Worm (Caenorhabditis elegans) whole organism, mixed stage, embryonic: Measurements from ENCODE around the gene C28D4.5.

Experiments
- M03D4.4 ChIP-seq: sonication (generic microtip); optimal IDR thresholded peaks from 2 replicates; lab custom pipeline; 2017; ENCODE audit warnings: mild to moderate bottlenecking, missing genetic modification characterization, missing compliant biosample characterization
- bed-3 ChIP-seq: fragments of 200-800 bp; sonication (Bioruptor generic); optimal IDR thresholded peaks from 3 replicates; lab custom pipeline; 2018; ENCODE audit warnings: mild to moderate bottlenecking, missing genetic modification characterization, moderate library complexity, missing compliant biosample characterization
- blmp-1 ChIP-seq: fragments of 150-350 bp; optimal IDR thresholded peaks from 2 replicates; lab custom pipeline; 2014; ENCODE audit warnings: missing biosample characterization, missing genetic modification characterization
- ceh-39 ChIP-seq: fragments of 150-350 bp; optimal IDR thresholded peaks from 2 replicates; lab custom pipeline; 2014; ENCODE audit warnings: missing biosample characterization, missing genetic modification characterization
- ceh-43 ChIP-seq: fragments of 200-800 bp; sonication (Bioruptor generic); optimal IDR thresholded peaks from 2 replicates; lab custom pipeline; 2018; ENCODE audit warnings: mild to moderate bottlenecking, missing genetic modification characterization, moderate library complexity, missing compliant biosample characterization
- ceh-83 ChIP-seq: fragments of 200-800 bp; sonication (Bioruptor generic); optimal IDR thresholded peaks from 2 replicates; lab custom pipeline; 2018; ENCODE audit warnings: mild to moderate bottlenecking, missing genetic modification characterization, missing compliant biosample characterization
- ces-1 ChIP-seq: fragments of 150-350 bp; optimal IDR thresholded peaks from 2 replicates; lab custom pipeline; 2014; ENCODE audit warnings: missing biosample characterization, missing genetic modification reagents, missing genetic modification characterization
- cnd-1 ChIP-seq: fragments of 200-800 bp; sonication (Bioruptor generic); optimal IDR thresholded peaks from 2 replicates; lab custom pipeline; 2018; ENCODE audit warnings: mild to moderate bottlenecking, missing genetic modification characterization, missing compliant biosample characterization
- drap-1 ChIP-seq: fragments of 200-800 bp; sonication (Bioruptor generic); optimal IDR thresholded peaks from 3 replicates; lab custom pipeline; 2018; ENCODE audit warnings: mild to moderate bottlenecking, missing genetic modification characterization, missing compliant biosample characterization
- elt-1 ChIP-seq: sonication (generic microtip); optimal IDR thresholded peaks from 2 replicates; lab custom pipeline; 2017; ENCODE audit warnings: missing genetic modification characterization, mild to moderate bottlenecking, missing compliant biosample characterization, antibody characterized with exemption, moderate library complexity, borderline replicate concordance; ENCODE audit not compliant: insufficient read depth
- elt-3 ChIP-seq: fragments of 150-350 bp; optimal IDR thresholded peaks from 2 replicates; lab custom pipeline; 2014; ENCODE audit warnings: missing biosample characterization, missing genetic modification characterization
- flh-1 ChIP-seq: fragments of 200-800 bp; sonication (Bioruptor generic); optimal IDR thresholded peaks from 2 replicates; lab custom pipeline; 2018; ENCODE audit warnings: mild to moderate bottlenecking, missing genetic modification characterization, moderate library complexity, missing compliant biosample characterization
- ham-2 ChIP-seq: fragments of 200-800 bp; sonication (Bioruptor generic); optimal IDR thresholded peaks from 2 replicates; lab custom pipeline; 2018; ENCODE audit warnings: mild to moderate bottlenecking, missing genetic modification characterization, missing compliant biosample characterization
- hlh-1 ChIP-seq: fragments of 150-350 bp; optimal IDR thresholded peaks from 2 replicates; lab custom pipeline; 2014; ENCODE audit warnings: missing biosample characterization, missing genetic modification reagents, missing genetic modification characterization
- lin-13 ChIP-seq: fragments of 150-350 bp; optimal IDR thresholded peaks from 2 replicates; lab custom pipeline; 2014; ENCODE audit warnings: missing biosample characterization, missing genetic modification characterization
- lin-32 ChIP-seq: fragments of 200-800 bp; sonication (Bioruptor generic); optimal IDR thresholded peaks from 2 replicates; lab custom pipeline; 2018; ENCODE audit warnings: mild to moderate bottlenecking, missing genetic modification characterization, missing compliant biosample characterization
- lsy-2 ChIP-seq: fragments of 150-350 bp; optimal IDR thresholded peaks from 2 replicates; lab custom pipeline; 2014; ENCODE audit warnings: missing biosample characterization, missing genetic modification characterization
- mab-5 ChIP-seq: fragments of 150-350 bp; optimal IDR thresholded peaks from 2 replicates; lab custom pipeline; 2014; ENCODE audit warnings: missing biosample characterization, missing genetic modification characterization
- mep-1 ChIP-seq: fragments of 150-350 bp; optimal IDR thresholded peaks from 2 replicates; lab custom pipeline; 2017; ENCODE audit warnings: missing biosample characterization, missing genetic modification reagents, missing genetic modification characterization, inconsistent platforms
- mls-2 ChIP-seq: sonication (generic microtip); optimal IDR thresholded peaks from 2 replicates; lab custom pipeline; 2016; ENCODE audit warnings: mild to moderate bottlenecking, missing genetic modification characterization, moderate library complexity, missing compliant biosample characterization
- nhr-12 ChIP-seq: fragments of 150-350 bp; optimal IDR thresholded peaks from 2 replicates; lab custom pipeline; 2014; ENCODE audit warnings: missing biosample characterization, missing genetic modification characterization
- nhr-2 ChIP-seq: fragments of 150-350 bp; optimal IDR thresholded peaks from 2 replicates; lab custom pipeline; 2014; ENCODE audit warnings: missing biosample characterization, missing genetic modification characterization
- nhr-237 ChIP-seq: fragments of 150-350 bp; optimal IDR thresholded peaks from 2 replicates; lab custom pipeline; 2014; ENCODE audit warnings: missing biosample characterization, missing genetic modification characterization
- nhr-28 ChIP-seq: fragments of 150-350 bp; optimal IDR thresholded peaks from 2 replicates; lab custom pipeline; 2014; ENCODE audit warnings: missing biosample characterization, missing genetic modification characterization
- nhr-76 ChIP-seq: sonication (generic microtip); optimal IDR thresholded peaks from 2 replicates; lab custom pipeline; 2017; ENCODE audit warnings: missing biosample characterization, missing genetic modification characterization
- pha-4 ChIP-seq: fragments of 150-350 bp; optimal IDR thresholded peaks from 2 replicates; lab custom pipeline; 2018; ENCODE audit warnings: missing biosample characterization, missing genetic modification reagents, missing genetic modification characterization
- sem-2 ChIP-seq: fragments of 200-800 bp; sonication (Bioruptor generic); optimal IDR thresholded peaks from 2 replicates; lab custom pipeline; 2018; ENCODE audit warnings: mild to moderate bottlenecking, missing genetic modification characterization, missing compliant biosample characterization
- snpc-4 ChIP-seq: fragments of 150-350 bp; optimal IDR thresholded peaks from 2 replicates; lab custom pipeline; 2014; ENCODE audit warnings: missing biosample characterization, missing genetic modification characterization
- sptf-1 ChIP-seq: sonication (generic microtip); optimal IDR thresholded peaks from 2 replicates; lab custom pipeline; 2017; ENCODE audit warnings: mild to moderate bottlenecking, missing genetic modification characterization, moderate library complexity, missing compliant biosample characterization
- tbx-8 ChIP-seq: fragments of 200-800 bp; sonication (Bioruptor generic); optimal IDR thresholded peaks from 2 replicates; lab custom pipeline; 2018; ENCODE audit warnings: mild to moderate bottlenecking, missing genetic modification characterization, moderate library complexity, missing compliant biosample characterization
- unc-120 ChIP-seq: sonication (generic microtip); optimal IDR thresholded peaks from 2 replicates; lab custom pipeline; 2017; ENCODE audit warnings: missing genetic modification characterization, missing compliant biosample characterization; ENCODE audit not compliant: poor library complexity, severe bottlenecking
- unc-39 ChIP-seq: fragments of 150-350 bp; optimal IDR thresholded peaks from 2 replicates; lab custom pipeline; 2014; ENCODE audit warnings: missing biosample characterization, missing genetic modification characterization
- unc-62 ChIP-seq: fragments of 150-350 bp; optimal IDR thresholded peaks from 2 replicates; lab custom pipeline; 2014; ENCODE audit warnings: missing biosample characterization, missing genetic modification reagents, missing genetic modification characterization
- zip-8 ChIP-seq: fragments of 150-350 bp; optimal IDR thresholded peaks from 2 replicates; lab custom pipeline; 2014; ENCODE audit warnings: missing biosample characterization, missing genetic modification characterization
- ztf-11 ChIP-seq: fragments of 150-350 bp; optimal IDR thresholded peaks from 2 replicates; lab custom pipeline; 2014; ENCODE audit warnings: missing biosample characterization, missing genetic modification characterization

Gene C28D4.5

ce11 chrIV:9778016-9778415, 31.4 kb upstream of the C28D4.5 start, which contains the start of gene T13F2.6:
Gene T13F2.6, plus strand, starts transcription at chrIV:9778321.
- TF ChIP-seq unc-39 (no peak), ztf-11 (tag; lab: Kevin White, UChicago) (no peak)

- TF ChIP-seq mep-1 (tag; lab: Kevin White, UChicago) (peak; percentile 32), ces-1 (peak; percentile 47), nhr-237 (peak; percentile 26), ham-2 (GFP tag; lab: Kevin White, UChicago) (no peak)
- TF ChIP-seq, all 35 proteins: peak for 3
These were observed 30.9 kb upstream of the C28D4.5 start, which contains the start of gene sna-2 for ce11 chrIV:9777535-9777934. Gene sna-2, minus strand, starts transcription at chrIV:9777634.

- TF ChIP-seq flh-1 (GFP tag; lab: Kevin White, UChicago) (no peak), pha-4 (tag; lab: Kevin White, UChicago) (no peak), nhr-12 (tag; lab: Kevin White, UChicago) (no peak), unc-39 (no peak), ceh-39 (tag; lab: Kevin White, UChicago) (peak; percentile 13), ham-2 (GFP tag; lab: Kevin White, UChicago) (no peak), nhr-76 (tag; lab: Kevin White, UChicago) (no peak), elt-3 (tag; lab: Kevin White, UChicago) (no peak), lsy-2 (tag; lab: Kevin White, UChicago) (peak; percentile 78), zip-8 (no peak), ceh-43 (peak; percentile 2), unc-62 (GFP tag; lab: Kevin White, UChicago) (no peak), ces-1 (no peak), snpc-4 (no peak), cnd-1 (tag; lab: Kevin White, UChicago) (peak; percentile 50), nhr-237 (no peak), lin-32 (GFP tag; lab: Kevin White, UChicago) (no peak), sptf-1 (no peak), nhr-2 (peak; percentile 42), ztf-11 (tag; lab: Kevin White, UChicago) (no peak)
- TF ChIP-seq, all 35 proteins: peak for 5
These were observed 26.8 kb upstream of the C28D4.5 start for ce11 chrIV:9773441-9773840.

- peak; percentile 14 for TF ChIP-seq lsy-2 (tag; lab: Kevin White, UChicago)
- peak; percentile 82 for TF ChIP-seq cnd-1 (tag; lab: Kevin White, UChicago)
- peak; percentile 72 for TF ChIP-seq hlh-1 (tag; lab: Kevin White, UChicago)
- TF ChIP-seq elt-3 (tag; lab: Kevin White, UChicago) = no peak
- peak; percentile 40 for TF ChIP-seq nhr-2
- TF ChIP-seq ceh-39 (tag; lab: Kevin White, UChicago) = peak; percentile 64
- TF ChIP-seq sptf-1 = no peak
- peak; percentile 30 for TF ChIP-seq drap-1
- TF ChIP-seq unc-120 (tag; lab: Kevin White, UChicago) = no peak
- peak; percentile 10 for TF ChIP-seq lin-13
- TF ChIP-seq nhr-12 (tag; lab: Kevin White, UChicago) = no peak
- TF ChIP-seq unc-62 (GFP tag; lab: Kevin White, UChicago) = peak; percentile 52
- TF ChIP-seq ces-1 = no peak
- TF ChIP-seq lin-32 (GFP tag; lab: Kevin White, UChicago) = peak; percentile 57
- peak; percentile 22 for TF ChIP-seq ceh-83 (GFP tag; lab: Kevin White, UChicago)
- TF ChIP-seq ztf-11 (tag; lab: Kevin White, UChicago) = peak; percentile 65
- peak; percentile 63 for TF ChIP-seq mls-2 (tag; lab: Kevin White, UChicago)
These were observed 25.5 kb upstream of the C28D4.5 start, which contains the start of gene cav-1 for ce11 chrIV:9772096-9772720. Gene cav-1, plus strand, starts transcription at chrIV:9772510.

- TF ChIP-seq ces-1 (no peak), blmp-1 (tag; lab: Kevin White, UChicago) (no peak), flh-1 (GFP tag; lab: Kevin White, UChicago) (no peak), mep-1 (tag; lab: Kevin White, UChicago) (peak; percentile 2), zip-8 (peak; percentile 93), drap-1 (no peak), nhr-2 (peak; percentile 95), sptf-1 (no peak), nhr-237 (no peak), ztf-11 (tag; lab: Kevin White, UChicago) (peak; percentile 25), unc-62 (GFP tag; lab: Kevin White, UChicago) (peak; percentile 100), lin-13 (no peak), lsy-2 (tag; lab: Kevin White, UChicago) (peak; percentile 53), cnd-1 (tag; lab: Kevin White, UChicago) (peak; percentile 80), unc-39 (no peak), bed-3 (GFP tag; lab: Kevin White, UChicago) (no peak), nhr-12 (tag; lab: Kevin White, UChicago) (peak; percentile 5), tbx-8 (GFP tag; lab: Kevin White, UChicago) (no peak), sem-2 (GFP tag; lab: Kevin White, UChicago) (no peak), nhr-28 (tag; lab: Kevin White, UChicago) (no peak), ceh-43 (no peak), lin-32 (GFP tag; lab: Kevin White, UChicago) (peak; percentile 64), ceh-39 (tag; lab: Kevin White, UChicago) (peak; percentile 65), ceh-83 (GFP tag; lab: Kevin White, UChicago) (no peak), pha-4 (tag; lab: Kevin White, UChicago) (no peak), ham-2 (GFP tag; lab: Kevin White, UChicago) (no peak), nhr-76 (tag; lab: Kevin White, UChicago) (no peak), elt-1 (tag; lab: Kevin White, UChicago) (peak; percentile 68), mls-2 (tag; lab: Kevin White, UChicago) (no peak), unc-120 (tag; lab: Kevin White, UChicago) (no peak), snpc-4 (no peak), hlh-1 (tag; lab: Kevin White, UChicago) (no peak), mab-5 (tag; lab: Kevin White, UChicago) (no peak), M03D4.4 (tag; lab: Kevin White, UChicago) (no peak), elt-3 (tag; lab: Kevin White, UChicago) (no peak)
These were observed 24.1 kb upstream of the C28D4.5 start for ce11 chrIV:9770798-9771197.
